Fruit fly (Drosophila melanogaster) whole organism, prepupa: ENCODE measurements around the gene CG2111.

ENCODE experiments used
- Blimp-1 ChIP-seq: fragments of 200-800 bp; sonication (Bioruptor generic); optimal IDR thresholded peaks from 3 replicates; lab custom pipeline; 2017; ENCODE audit warnings: missing biosample characterization, missing genetic modification characterization, mild to moderate bottlenecking, moderate library complexity, missing genetic modification reagents
- CG10631 ChIP-seq: fragments of 200-800 bp; sonication (Bioruptor generic); optimal IDR thresholded peaks from 2 replicates; lab custom pipeline; 2016; ENCODE audit warnings: missing biosample characterization, missing genetic modification characterization
- CG10669 ChIP-seq: fragments of 200-800 bp; sonication (Bioruptor generic); optimal IDR thresholded peaks from 3 replicates; lab custom pipeline; 2018; ENCODE audit warnings: missing biosample characterization, mild to moderate bottlenecking, missing genetic modification characterization, moderate library complexity
- CG11294 ChIP-seq: fragments of 200-800 bp; sonication (Bioruptor generic); IDR thresholded peaks from 2 replicates; pipeline ENCODE4 v1.3.6; 2022; ENCODE audit warnings: missing biosample characterization, missing genetic modification characterization
- CG11762 ChIP-seq: fragments of 200-800 bp; sonication (Bioruptor generic); optimal IDR thresholded peaks from 3 replicates; lab custom pipeline; 2016; ENCODE audit warnings: missing biosample characterization, missing genetic modification characterization; ENCODE audit not compliant: insufficient read depth
- CG11902 ChIP-seq: fragments of 200-800 bp; sonication (Bioruptor generic); optimal IDR thresholded peaks from 3 replicates; lab custom pipeline; 2016; ENCODE audit warnings: missing biosample characterization, missing genetic modification characterization
- CG1621 ChIP-seq: fragments of 200-800 bp; sonication (Bioruptor generic); optimal IDR thresholded peaks from 3 replicates; lab custom pipeline; 2018; ENCODE audit warnings: missing biosample characterization, mild to moderate bottlenecking, missing genetic modification characterization
- CG3032 ChIP-seq: fragments of 200-800 bp; optimal IDR thresholded peaks from 2 replicates; lab custom pipeline; 2019; ENCODE audit warnings: missing biosample characterization, mild to moderate bottlenecking, missing genetic modification characterization, moderate library complexity
- CG31627 ChIP-seq: fragments of 200-800 bp; sonication (Bioruptor generic); optimal IDR thresholded peaks from 3 replicates; lab custom pipeline; 2016; ENCODE audit warnings: missing biosample characterization, missing genetic modification characterization
- CG32006 ChIP-seq: fragments of 200-800 bp; sonication (Bioruptor generic); optimal IDR thresholded peaks from 3 replicates; lab custom pipeline; 2017; ENCODE audit warnings: missing biosample characterization, mild to moderate bottlenecking, missing genetic modification characterization
- CG34406 ChIP-seq: fragments of 200-800 bp; sonication (Bioruptor generic); optimal IDR thresholded peaks from 3 replicates; lab custom pipeline; 2016; ENCODE audit warnings: missing biosample characterization, missing genetic modification characterization
- CG3919 ChIP-seq: fragments of 200-800 bp; sonication (Bioruptor generic); optimal IDR thresholded peaks from 3 replicates; lab custom pipeline; 2016; ENCODE audit warnings: missing biosample characterization, missing genetic modification characterization
- CG4318 ChIP-seq: fragments of 200-800 bp; sonication (Bioruptor generic); optimal IDR thresholded peaks from 3 replicates; lab custom pipeline; 2017; ENCODE audit warnings: missing biosample characterization, mild to moderate bottlenecking, missing genetic modification characterization
- CG6163 ChIP-seq: fragments of 200-800 bp; sonication (Bioruptor generic); IDR thresholded peaks from 3 replicates; pipeline ENCODE4 v1.3.6; 2022; ENCODE audit warnings: missing biosample characterization, missing genetic modification characterization
- CG6792 ChIP-seq: fragments of 200-800 bp; sonication (Bioruptor generic); optimal IDR thresholded peaks from 3 replicates; lab custom pipeline; 2016; ENCODE audit warnings: missing biosample characterization, missing genetic modification characterization
- CG6808 ChIP-seq: fragments of 200-800 bp; sonication (Bioruptor generic); optimal IDR thresholded peaks from 3 replicates; lab custom pipeline; 2017; ENCODE audit warnings: missing biosample characterization, missing genetic modification characterization, mild to moderate bottlenecking, moderate library complexity, missing genetic modification reagents
- CG7368 ChIP-seq: fragments of 200-800 bp; sonication (Bioruptor generic); optimal IDR thresholded peaks from 3 replicates; lab custom pipeline; 2016; ENCODE audit warnings: missing biosample characterization, missing genetic modification characterization
- CG8119 ChIP-seq: fragments of 200-800 bp; sonication (Bioruptor generic); IDR thresholded peaks from 3 replicates; pipeline ENCODE4 v1.3.6; 2022; ENCODE audit warnings: missing biosample characterization, missing genetic modification characterization
- CG8632 ChIP-seq: fragments of 200-800 bp; sonication (Bioruptor generic); optimal IDR thresholded peaks from 3 replicates; lab custom pipeline; 2016; ENCODE audit warnings: missing biosample characterization, missing genetic modification characterization
- Eip93F ChIP-seq: fragments of 200-800 bp; sonication (Bioruptor generic); optimal IDR thresholded peaks from 2 replicates; lab custom pipeline; 2016; ENCODE audit warnings: missing biosample characterization, mild to moderate bottlenecking, missing genetic modification characterization
- Gug ChIP-seq: fragments of 200-800 bp; sonication (Bioruptor generic); IDR thresholded peaks from 2 replicates; pipeline ENCODE4 v1.3.6; 2022; ENCODE audit warnings: missing biosample characterization, missing genetic modification characterization
- Hr38 ChIP-seq: sonication (Bioruptor generic); optimal IDR thresholded peaks from 2 replicates; lab custom pipeline; 2016; ENCODE audit warnings: missing biosample characterization, missing genetic modification characterization
- Hr4 ChIP-seq: fragments of 200-800 bp; sonication (Bioruptor generic); optimal IDR thresholded peaks from 3 replicates; lab custom pipeline; 2016; ENCODE audit warnings: missing biosample characterization, missing genetic modification characterization
- Lpt ChIP-seq: fragments of 200-800 bp; sonication (Bioruptor generic); optimal IDR thresholded peaks from 3 replicates; lab custom pipeline; 2016; ENCODE audit warnings: missing biosample characterization, missing genetic modification characterization
- Met ChIP-seq: fragments of 200-800 bp; sonication (Bioruptor generic); optimal IDR thresholded peaks from 3 replicates; lab custom pipeline; 2016; ENCODE audit warnings: missing biosample characterization, missing genetic modification characterization
- OdsH ChIP-seq: fragments of 200-800 bp; sonication (Bioruptor generic); optimal IDR thresholded peaks from 3 replicates; lab custom pipeline; 2016; ENCODE audit warnings: missing biosample characterization, missing genetic modification characterization
- Smox ChIP-seq: fragments of 200-800 bp; sonication (Bioruptor generic); optimal IDR thresholded peaks from 3 replicates; lab custom pipeline; 2016; ENCODE audit warnings: missing biosample characterization, missing genetic modification characterization
- Sox102F ChIP-seq: fragments of 200-800 bp; sonication (Bioruptor generic); optimal IDR thresholded peaks from 2 replicates; lab custom pipeline; 2016; ENCODE audit warnings: missing biosample characterization, mild to moderate bottlenecking, missing genetic modification characterization
- Sox14 ChIP-seq: fragments of 200-800 bp; sonication (Bioruptor generic); optimal IDR thresholded peaks from 3 replicates; lab custom pipeline; 2016; ENCODE audit warnings: missing biosample characterization, missing genetic modification characterization
- Sox15 ChIP-seq: fragments of 200-800 bp; sonication (Bioruptor generic); optimal IDR thresholded peaks from 3 replicates; lab custom pipeline; 2016; ENCODE audit warnings: missing biosample characterization, missing genetic modification characterization
- acj6 ChIP-seq: fragments of 200-800 bp; sonication (Bioruptor generic); optimal IDR thresholded peaks from 3 replicates; lab custom pipeline; 2016; ENCODE audit warnings: missing biosample characterization, missing genetic modification characterization
- cyc ChIP-seq: fragments of 200-800 bp; sonication (Bioruptor generic); optimal IDR thresholded peaks from 3 replicates; lab custom pipeline; 2016; ENCODE audit warnings: missing biosample characterization, missing genetic modification characterization
- dsx ChIP-seq: fragments of 200-800 bp; optimal IDR thresholded peaks from 3 replicates; lab custom pipeline; 2019; ENCODE audit warnings: missing biosample characterization, mild to moderate bottlenecking, missing genetic modification characterization, moderate library complexity; ENCODE audit not compliant: poor library complexity, severe bottlenecking
- eg ChIP-seq: fragments of 200-800 bp; sonication (Bioruptor generic); IDR thresholded peaks from 3 replicates; pipeline ENCODE4 v1.3.6; 2022; ENCODE audit warnings: missing biosample characterization, missing genetic modification characterization
- fd59A ChIP-seq: fragments of 200-800 bp; sonication (Bioruptor generic); optimal IDR thresholded peaks from 2 replicates; lab custom pipeline; 2017; ENCODE audit warnings: missing biosample characterization, mild to moderate bottlenecking, missing genetic modification characterization, missing genetic modification reagents
- fd85E ChIP-seq: fragments of 200-800 bp; sonication (Bioruptor generic); optimal IDR thresholded peaks from 3 replicates; lab custom pipeline; 2016; ENCODE audit warnings: missing biosample characterization, missing genetic modification characterization
- fkh ChIP-seq: fragments of 200-800 bp; sonication (Bioruptor generic); optimal IDR thresholded peaks from 3 replicates; lab custom pipeline; 2017; ENCODE audit warnings: missing biosample characterization, mild to moderate bottlenecking, missing genetic modification characterization, moderate library complexity
- lz ChIP-seq: fragments of 200-800 bp; sonication (Bioruptor generic); optimal IDR thresholded peaks from 3 replicates; lab custom pipeline; 2016; ENCODE audit warnings: missing biosample characterization, missing genetic modification characterization
- net ChIP-seq: fragments of 200-800 bp; sonication (Bioruptor generic); optimal IDR thresholded peaks from 3 replicates; lab custom pipeline; 2016; ENCODE audit warnings: missing biosample characterization, missing genetic modification characterization
- salr ChIP-seq, 2 experiments: fragments of 200-800 bp; sonication (Bioruptor generic); optimal IDR thresholded peaks; 3 replicates each; lab custom pipeline; 2016 to 2018; ENCODE audit warnings: missing biosample characterization in 2 of 2, missing genetic modification characterization in 2 of 2, mild to moderate bottlenecking in 1 of 2
- ss ChIP-seq, 2 experiments: fragments of 200-800 bp; sonication (Bioruptor generic); optimal IDR thresholded peaks; 2 replicates in 1 of 2; 3 replicates in 1 of 2; lab custom pipeline; 2017 to 2018; ENCODE audit warnings: mild to moderate bottlenecking in 2 of 2, missing biosample characterization in 2 of 2, missing genetic modification characterization in 2 of 2, moderate library complexity in 1 of 2
- svp ChIP-seq: fragments of 200-800 bp; sonication (Bioruptor generic); peaks from one replicate; lab custom pipeline; 2016; ENCODE audit warnings: missing biosample characterization, missing genetic modification characterization
- vri ChIP-seq: fragments of 200-800 bp; sonication (Bioruptor generic); optimal IDR thresholded peaks from 3 replicates; lab custom pipeline; 2016; ENCODE audit warnings: missing biosample characterization, mild to moderate bottlenecking, missing genetic modification characterization

The CG2111 gene

dm6 chrX:10628874-10629273, 28.6 kb upstream of the CG2111 start (continued):
- TF ChIP-seq CG8632 (GFP tag; lab: Kevin White, UChicago) = peak; percentile 52
- peak; percentile 46 for TF ChIP-seq Sox102F (GFP tag; lab: Kevin White, UChicago)
- peak; percentile 12 for TF ChIP-seq Sox15 (GFP tag; lab: Kevin White, UChicago)
- peak; percentile 49 for TF ChIP-seq CG32006
- TF ChIP-seq svp (GFP tag; lab: Kevin White, UChicago) = peak; percentile 72
- TF ChIP-seq CG3032 (tag; lab: Kevin White, UChicago) = peak; percentile 30
- peak; percentile 20 for TF ChIP-seq dsx (GFP tag; lab: Kevin White, UChicago)
- no peak for TF ChIP-seq Hr38 (GFP tag; lab: Kevin White, UChicago)
- peak; percentile 56 for TF ChIP-seq CG3919 (GFP tag; lab: Kevin White, UChicago)
- TF ChIP-seq OdsH (GFP tag; lab: Kevin White, UChicago) = peak; percentile 41
- peak; percentile 36 for TF ChIP-seq CG31627 (GFP tag; lab: Kevin White, UChicago)
- peak; percentile 58 for TF ChIP-seq CG10669
- TF ChIP-seq CG11294 (GFP tag; lab: Robert Waterston, UW) = no peak
- no peak for TF ChIP-seq CG6163 (GFP tag; lab: Robert Waterston, UW)
- peak; percentile 68 for TF ChIP-seq Met (GFP tag; lab: Kevin White, UChicago)
- peak; percentile 27 for TF ChIP-seq net (GFP tag; lab: Kevin White, UChicago)
- no peak for TF ChIP-seq CG11762 (GFP tag; lab: Kevin White, UChicago)
- peak; percentile 30 for TF ChIP-seq CG7368 (GFP tag; lab: Kevin White, UChicago)
- peak in 1 of 2 experiments; percentile 20 for TF ChIP-seq salr (GFP tag; optimal IDR thresholded peaks at IDR 0.05; lab: Kevin White, UChicago)
- TF ChIP-seq CG6792 = peak; percentile 45
- no peak for TF ChIP-seq fkh (GFP tag; lab: Kevin White, UChicago)
- peak; percentile 65 for TF ChIP-seq lz (GFP tag; lab: Kevin White, UChicago)
- TF ChIP-seq vri = no peak
- TF ChIP-seq fd59A (GFP tag; lab: Kevin White, UChicago) = no peak
- TF ChIP-seq Blimp-1 (GFP tag; lab: Kevin White, UChicago) = no peak
- peak; percentile 28 for TF ChIP-seq CG6808 (GFP tag; lab: Kevin White, UChicago)
- no peak for TF ChIP-seq Gug (GFP tag; lab: Robert Waterston, UW)
- TF ChIP-seq Smox (GFP tag; lab: Kevin White, UChicago) = peak; percentile 65
- TF ChIP-seq CG34406 (GFP tag; lab: Kevin White, UChicago) = peak; percentile 37
- TF ChIP-seq CG10631 = peak; percentile 42
- TF ChIP-seq CG4318 = peak; percentile 24
- peak; percentile 46 for TF ChIP-seq acj6
- TF ChIP-seq, all 60 proteins: peak for 41

- TF ChIP-seq CG1621 (tag; lab: Kevin White, UChicago) (no peak), Sox14 (GFP tag; lab: Kevin White, UChicago) (no peak), fd85E (GFP tag; lab: Kevin White, UChicago) (no peak), CG11902 (no peak), CG11762 (GFP tag; lab: Kevin White, UChicago) (no peak), CG7368 (GFP tag; lab: Kevin White, UChicago) (no peak), CG6808 (GFP tag; lab: Kevin White, UChicago) (no peak)
These were observed 15.2 kb upstream of the CG2111 start for dm6 chrX:10642233-10642751.

dm6 chrX:10656216-10656615, 1.3 kb upstream of the CG2111 start:
- TF ChIP-seq eg (GFP tag; lab: Robert Waterston, UW) (no peak), Lpt (GFP tag; lab: Kevin White, UChicago) (no peak), ss (GFP tag; optimal IDR thresholded peaks at IDR 0.05; lab: Kevin White, UChicago) (no peak), svp (GFP tag; lab: Kevin White, UChicago) (no peak), Sox14 (GFP tag; lab: Kevin White, UChicago) (no peak), CG34406 (GFP tag; lab: Kevin White, UChicago) (no peak), cyc (GFP tag; lab: Kevin White, UChicago) (no peak), Eip93F (GFP tag; lab: Kevin White, UChicago) (no peak), CG32006 (no peak), Hr4 (no peak), CG10669 (no peak), CG8119 (no peak), CG10631 (no peak)
